Fruit fly (Drosophila melanogaster): ENCODE results near the gene RpL37A.

DNA sequence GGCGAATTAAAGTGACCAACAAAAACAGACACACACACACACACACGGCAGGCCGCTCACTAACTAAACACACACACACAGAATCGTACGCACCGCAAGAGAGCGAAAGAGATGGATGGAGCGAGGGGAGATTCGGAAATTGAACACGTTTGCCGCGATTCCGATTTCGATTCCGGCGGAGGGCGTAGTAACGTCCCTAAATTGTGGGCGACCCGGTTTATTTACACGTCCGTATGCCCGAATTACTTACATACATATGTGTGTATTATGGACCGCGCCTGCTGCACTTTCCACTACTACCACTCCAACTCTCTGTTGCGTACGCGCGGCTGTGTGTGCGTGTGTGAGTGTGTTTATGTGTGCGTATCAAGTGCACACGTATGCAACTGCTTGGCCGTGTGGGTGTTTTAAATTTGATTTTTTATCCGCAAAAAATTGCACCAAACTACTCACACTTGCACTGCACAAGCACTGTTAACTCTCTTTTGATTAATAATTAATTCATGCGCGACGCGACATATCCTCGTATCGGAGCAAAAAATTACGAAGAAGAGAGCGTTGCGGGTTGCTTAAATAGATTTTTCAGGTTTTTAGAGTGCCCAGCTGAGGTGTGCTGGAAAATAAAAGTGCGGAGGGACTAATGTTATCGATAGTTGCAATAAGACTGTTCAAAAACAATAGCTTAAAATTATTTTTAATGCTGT is 22.4 kb downstream of the RpL37A start, which contains the start of gene Pgant5:
- TF ChIP-seq CG8478 (optimal IDR thresholded peaks at IDR 0.05) (no peak), CTCF (optimal IDR thresholded peaks at IDR 0.05) (no peak)
